Worm (Caenorhabditis elegans): ENCODE data around the gene mms-19.

ce11 chrV:5525208-5525607, 11.1 kb downstream of the mms-19 start:
- no peak for TF ChIP-seq gei-8 (GFP tag; optimal IDR thresholded peaks at IDR 0.05)
- TF ChIP-seq unc-130 (GFP tag; optimal IDR thresholded peaks at IDR 0.05), result no peak
- no peak for TF ChIP-seq ztf-11 (tag; optimal IDR thresholded peaks at IDR 0.05)
- TF ChIP-seq unc-39 (tag; optimal IDR thresholded peaks at IDR 0.05), result no peak
- TF ChIP-seq dmd-9 (GFP tag; IDR thresholded peaks at IDR 0.05), result no peak
- TF ChIP-seq saeg-2 (GFP tag; IDR thresholded peaks at IDR 0.05), result no peak
- no peak for TF ChIP-seq mxl-2 (GFP tag; conservative IDR thresholded peaks at IDR 0.05)
- TF ChIP-seq dve-1 (tag; optimal IDR thresholded peaks at IDR 0.05; ENCODE audit: insufficient read depth), result no peak
- no peak for TF ChIP-seq lir-3 (tag; optimal IDR thresholded peaks at IDR 0.05)
- TF ChIP-seq nhr-28 (tag; optimal IDR thresholded peaks at IDR 0.05), result no peak
- no peak for TF ChIP-seq nhr-237 (tag; optimal IDR thresholded peaks at IDR 0.05)
- no peak for TF ChIP-seq fkh-10 (GFP tag; optimal IDR thresholded peaks at IDR 0.05)

All from whole organism, L4 larva.